Fruit fly (Drosophila melanogaster) whole organism: ENCODE results near the gene CG18809.

Experiments used
- Dll ChIP-seq: fragments of >200 bp; optimal IDR thresholded peaks from 2 replicates; lab custom pipeline; 2017
- pan ChIP-seq: fragments of >200 bp; optimal IDR thresholded peaks from 2 replicates; lab custom pipeline; 2017
- psq ChIP-seq: fragments of >200 bp; optimal IDR thresholded peaks from 2 replicates; lab custom pipeline; 2017
- usp ChIP-seq: fragments of >200 bp; optimal IDR thresholded peaks from 2 replicates; lab custom pipeline; 2017; ENCODE audit warnings: missing biosample characterization, missing genetic modification characterization, mixed read lengths

- TF ChIP-seq pan (lab: Kevin White, UChicago), result no peak
- TF ChIP-seq psq (lab: Kevin White, UChicago), result no peak
- TF ChIP-seq usp, result no peak
- no peak for TF ChIP-seq Dll
Observed at dm6 chrX:19765490-19766212, 21.5 kb upstream of the CG18809 start.
